Fruit fly (Drosophila melanogaster): Measurements from ENCODE around the gene CG17752.

CG17752 gene

dm6 chr3R:19584818-19585217 is 25.2 kb upstream of the CG17752 start:
- TF ChIP-seq rn (GFP tag; IDR thresholded peaks at IDR 0.05) (no peak), CG12605 (GFP tag; IDR thresholded peaks at IDR 0.05) (no peak), CG10348 (GFP tag; IDR thresholded peaks at IDR 0.05) (no peak), fd96Ca (GFP tag; IDR thresholded peaks at IDR 0.05) (no peak), CG15710 (tag; optimal IDR thresholded peaks at IDR 0.05) (no peak), CG8301 (tag; optimal IDR thresholded peaks at IDR 0.05) (no peak), CG13204 (GFP tag; optimal IDR thresholded peaks at IDR 0.05) (peak; percentile 28), Ets98B (GFP tag; IDR thresholded peaks at IDR 0.05) (no peak), Pif1B (GFP tag; optimal IDR thresholded peaks at IDR 0.05) (no peak), Snoo (tag; optimal IDR thresholded peaks at IDR 0.05) (peak; percentile 28), D1 (tag; optimal IDR thresholded peaks at IDR 0.05) (no peak), EcR (GFP tag; optimal IDR thresholded peaks at IDR 0.05) (no peak), CG4496 (GFP tag; IDR thresholded peaks at IDR 0.05) (no peak), CG8159 (tag; optimal IDR thresholded peaks at IDR 0.05) (no peak), Pif1A (GFP tag; optimal IDR thresholded peaks at IDR 0.05) (no peak), gl (tag; optimal IDR thresholded peaks at IDR 0.05) (no peak), CG17806 (tag; optimal IDR thresholded peaks at IDR 0.05) (no peak), CG14655 (GFP tag; optimal IDR thresholded peaks at IDR 0.05) (no peak), CG34367 (tag; optimal IDR thresholded peaks at IDR 0.05) (peak; percentile 25), CG32121 (GFP tag; IDR thresholded peaks at IDR 0.05) (no peak), CG9948 (tag; optimal IDR thresholded peaks at IDR 0.05) (no peak)

DNA sequence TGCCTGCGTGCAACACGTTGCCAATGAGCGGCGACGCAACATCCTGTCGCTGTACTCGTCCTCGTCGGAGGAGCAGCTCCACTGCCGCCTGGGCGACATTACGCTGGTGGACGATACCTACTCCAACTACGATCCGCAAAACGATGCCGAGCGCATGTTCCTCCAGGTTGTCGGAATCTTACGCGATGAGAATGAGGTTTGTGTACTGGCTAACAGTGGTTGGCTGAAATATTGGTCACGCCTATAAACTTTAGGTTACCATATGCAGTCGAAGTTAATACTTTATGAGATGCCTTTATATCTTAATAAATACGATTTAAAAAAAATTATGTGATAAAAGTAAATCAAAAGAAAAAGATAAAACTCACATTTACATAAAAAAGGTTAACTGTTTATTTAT is 23.7 kb upstream of the CG17752 start:
- TF ChIP-seq CG8159 (tag; optimal IDR thresholded peaks at IDR 0.05) (no peak), Pif1B (GFP tag; optimal IDR thresholded peaks at IDR 0.05) (no peak), Pif1A (GFP tag; optimal IDR thresholded peaks at IDR 0.05) (no peak), rn (GFP tag; IDR thresholded peaks at IDR 0.05) (no peak), CG12605 (GFP tag; IDR thresholded peaks at IDR 0.05) (no peak), CG9948 (tag; optimal IDR thresholded peaks at IDR 0.05) (no peak), CG4496 (GFP tag; IDR thresholded peaks at IDR 0.05) (no peak), CG15710 (tag; optimal IDR thresholded peaks at IDR 0.05) (no peak), CG13204 (GFP tag; optimal IDR thresholded peaks at IDR 0.05) (no peak)

DNA sequence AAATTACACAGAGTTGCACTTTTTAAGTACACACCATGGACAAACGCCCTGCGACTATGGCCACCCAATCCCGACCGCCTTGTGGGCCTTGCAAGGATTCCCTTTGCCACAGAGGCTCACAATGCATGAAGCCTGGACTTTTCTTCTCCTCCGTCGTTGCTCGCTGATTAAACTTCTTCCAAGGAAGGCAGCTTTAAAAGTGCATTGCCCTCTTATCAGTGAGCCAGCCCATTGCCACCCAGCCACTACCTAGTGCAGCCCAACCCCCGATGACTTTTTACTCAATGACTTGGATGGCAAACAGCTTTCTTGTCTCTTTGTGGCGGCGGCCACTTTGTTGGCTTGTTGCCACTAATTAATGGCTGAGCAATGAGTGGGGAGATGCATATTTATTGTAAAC is 22.4 kb upstream of the CG17752 start:
- TF ChIP-seq EcR (GFP tag; optimal IDR thresholded peaks at IDR 0.05): peak; percentile 77
- no peak for TF ChIP-seq CG4496 (GFP tag; IDR thresholded peaks at IDR 0.05)

dm6 chr3R:19598855-19599254 is 11.2 kb upstream of the CG17752 start, which contains the start of gene Cpr92A:
Gene Cpr92A, minus strand, starts transcription at chr3R:19598955.
- TF ChIP-seq CG4496 (GFP tag; IDR thresholded peaks at IDR 0.05): no peak
- no peak for TF ChIP-seq Snoo (tag; optimal IDR thresholded peaks at IDR 0.05)
- no peak for TF ChIP-seq CG32121 (GFP tag; IDR thresholded peaks at IDR 0.05)
- no peak for TF ChIP-seq CG9948 (tag; optimal IDR thresholded peaks at IDR 0.05)
- no peak for TF ChIP-seq CG34367 (tag; optimal IDR thresholded peaks at IDR 0.05)
- no peak for TF ChIP-seq CG17806 (tag; optimal IDR thresholded peaks at IDR 0.05)
- no peak for TF ChIP-seq CG12605 (GFP tag; IDR thresholded peaks at IDR 0.05)
- TF ChIP-seq CG10348 (GFP tag; IDR thresholded peaks at IDR 0.05): no peak
- no peak for TF ChIP-seq CG14655 (GFP tag; optimal IDR thresholded peaks at IDR 0.05)
- TF ChIP-seq gl (tag; optimal IDR thresholded peaks at IDR 0.05): no peak

DNA sequence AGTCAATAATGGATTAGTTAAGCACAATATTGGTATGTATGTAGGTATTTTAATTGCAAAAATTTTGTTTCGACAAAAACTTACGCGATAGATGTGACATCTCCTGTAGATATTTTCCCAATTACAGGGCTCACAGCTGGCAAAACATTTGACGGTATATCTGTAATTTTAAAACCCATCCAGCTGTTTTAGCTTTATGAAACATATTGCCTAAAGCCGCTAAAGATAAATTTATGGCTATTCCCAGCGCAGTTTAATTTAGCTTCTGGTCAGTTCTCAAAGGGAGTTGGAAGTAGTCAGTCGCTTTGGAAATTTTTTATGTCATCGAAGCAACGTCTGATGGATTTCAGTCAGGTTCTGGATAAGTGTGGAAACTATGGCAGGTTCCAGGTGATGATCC is 9.7 kb upstream of the CG17752 start, which contains the start of gene CG7333:
Gene CG7333 (plus strand): TSS at position 301 of the 400 bp plus-strand sequence.
- TF ChIP-seq CG9948 (tag; optimal IDR thresholded peaks at IDR 0.05) (no peak), Ets98B (GFP tag; IDR thresholded peaks at IDR 0.05) (no peak), Pif1A (GFP tag; optimal IDR thresholded peaks at IDR 0.05) (no peak), CG14655 (GFP tag; optimal IDR thresholded peaks at IDR 0.05) (no peak), CG12605 (GFP tag; IDR thresholded peaks at IDR 0.05) (no peak), gl (tag; optimal IDR thresholded peaks at IDR 0.05) (no peak), EcR (GFP tag; optimal IDR thresholded peaks at IDR 0.05) (no peak), Pif1B (GFP tag; optimal IDR thresholded peaks at IDR 0.05) (no peak), CG8301 (tag; optimal IDR thresholded peaks at IDR 0.05) (no peak), D1 (tag; optimal IDR thresholded peaks at IDR 0.05) (no peak), fd96Ca (GFP tag; IDR thresholded peaks at IDR 0.05) (no peak), CG15710 (tag; optimal IDR thresholded peaks at IDR 0.05) (no peak), CG8159 (tag; optimal IDR thresholded peaks at IDR 0.05) (no peak), CG4496 (GFP tag; IDR thresholded peaks at IDR 0.05) (no peak)

DNA sequence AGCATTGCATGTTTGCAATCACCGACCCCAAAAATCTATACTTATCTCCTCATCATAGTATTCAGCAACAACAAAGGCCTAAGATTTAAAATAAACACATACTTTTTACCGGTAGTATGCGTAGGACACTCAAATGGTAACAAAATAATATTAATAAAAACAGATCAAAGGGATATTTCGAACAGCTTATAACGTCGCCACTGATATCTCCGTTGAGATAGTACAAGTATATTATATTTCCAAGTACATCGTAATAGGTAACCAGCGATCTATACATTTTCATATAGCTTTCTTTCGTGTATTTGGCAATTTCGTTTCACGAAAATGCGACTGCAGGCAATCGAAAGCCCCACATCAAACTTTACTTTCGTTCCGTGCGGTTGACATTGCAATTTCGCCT is 7.0 kb upstream of the CG17752 start, which contains the start of gene CG7342:
Gene CG7342 (plus strand): TSS at position 380 of the 400 bp plus-strand sequence.
- no peak for TF ChIP-seq Snoo (tag; optimal IDR thresholded peaks at IDR 0.05)
- no peak for TF ChIP-seq CG32121 (GFP tag; IDR thresholded peaks at IDR 0.05)
- TF ChIP-seq Pif1A (GFP tag; optimal IDR thresholded peaks at IDR 0.05): no peak
- TF ChIP-seq EcR (GFP tag; optimal IDR thresholded peaks at IDR 0.05): no peak
- no peak for TF ChIP-seq CG10348 (GFP tag; IDR thresholded peaks at IDR 0.05)
- TF ChIP-seq Pif1B (GFP tag; optimal IDR thresholded peaks at IDR 0.05): no peak
- TF ChIP-seq gl (tag; optimal IDR thresholded peaks at IDR 0.05): no peak
- TF ChIP-seq CG14655 (GFP tag; optimal IDR thresholded peaks at IDR 0.05): no peak
- no peak for TF ChIP-seq CG4496 (GFP tag; IDR thresholded peaks at IDR 0.05)

- TF ChIP-seq Ets98B (GFP tag; IDR thresholded peaks at IDR 0.05) (no peak), CG15710 (tag; optimal IDR thresholded peaks at IDR 0.05) (no peak), CG13204 (GFP tag; optimal IDR thresholded peaks at IDR 0.05) (no peak), Pif1A (GFP tag; optimal IDR thresholded peaks at IDR 0.05) (no peak), rn (GFP tag; IDR thresholded peaks at IDR 0.05) (no peak), CG34367 (tag; optimal IDR thresholded peaks at IDR 0.05) (no peak), CG10348 (GFP tag; IDR thresholded peaks at IDR 0.05) (no peak), CG8159 (tag; optimal IDR thresholded peaks at IDR 0.05) (no peak), CG17806 (tag; optimal IDR thresholded peaks at IDR 0.05) (no peak), Pif1B (GFP tag; optimal IDR thresholded peaks at IDR 0.05) (no peak), D1 (tag; optimal IDR thresholded peaks at IDR 0.05) (no peak), fd96Ca (GFP tag; IDR thresholded peaks at IDR 0.05) (no peak), CG12605 (GFP tag; IDR thresholded peaks at IDR 0.05) (no peak), Snoo (tag; optimal IDR thresholded peaks at IDR 0.05) (no peak), gl (tag; optimal IDR thresholded peaks at IDR 0.05) (no peak), CG9948 (tag; optimal IDR thresholded peaks at IDR 0.05) (no peak), CG32121 (GFP tag; IDR thresholded peaks at IDR 0.05) (no peak), EcR (GFP tag; optimal IDR thresholded peaks at IDR 0.05) (no peak)
Observed at dm6 chr3R:19606954-19607353, 3.1 kb upstream of the CG17752 start, which contains the start of gene CG17751. Gene CG17751, plus strand, starts transcription at chr3R:19607254.

Measured in whole organism, pupa.